Worm (Caenorhabditis elegans) whole organism, L1 larva: Measurements from ENCODE around the gene oac-54.

Experiments used
- C04F5.9 ChIP-seq: sonication (generic microtip); optimal IDR thresholded peaks from 2 replicates; lab custom pipeline; 2016; ENCODE audit warnings: missing genetic modification characterization, missing compliant biosample characterization
- aha-1 ChIP-seq: fragments of 150-350 bp; optimal IDR thresholded peaks from 2 replicates; lab custom pipeline; 2014; ENCODE audit warnings: missing biosample characterization, missing genetic modification characterization
- alr-1 ChIP-seq: fragments of 200-800 bp; sonication (Bioruptor generic); optimal IDR thresholded peaks from 2 replicates; lab custom pipeline; 2018; ENCODE audit warnings: borderline replicate concordance, mild to moderate bottlenecking, missing genetic modification characterization, missing compliant biosample characterization
- blmp-1 ChIP-seq: fragments of 150-350 bp; optimal IDR thresholded peaks from 2 replicates; lab custom pipeline; 2014; ENCODE audit warnings: missing biosample characterization, missing genetic modification characterization
- ceh-82 ChIP-seq, 3 experiments: fragments of 150-350 bp in 1 of 3; sonication (generic microtip) in 2 of 3; optimal IDR thresholded peaks; 2 replicates each; lab custom pipeline; 2014 to 2017; ENCODE audit warnings: missing biosample characterization in 3 of 3, missing genetic modification characterization in 3 of 3
- ceh-88 ChIP-seq: fragments of 200-800 bp; sonication (Bioruptor generic); IDR thresholded peaks from 2 replicates; pipeline ENCODE4 v1.3.6; 2022; ENCODE audit warnings: missing genetic modification characterization, missing compliant biosample characterization
- dpl-1 ChIP-seq, 3 experiments: fragments of 150-350 bp in 2 of 3; sonication (generic microtip) in 1 of 3; optimal IDR thresholded peaks; 2 replicates each; lab custom pipeline; 2014 to 2017; ENCODE audit warnings: missing biosample characterization in 3 of 3, missing genetic modification characterization in 3 of 3, missing genetic modification reagents in 3 of 3
- dsc-1 ChIP-seq: sonication (generic microtip); optimal IDR thresholded peaks from 2 replicates; lab custom pipeline; 2016; ENCODE audit warnings: mild to moderate bottlenecking, missing genetic modification characterization, missing compliant biosample characterization
- efl-1 ChIP-seq, 4 experiments: fragments of 150-350 bp; optimal IDR thresholded peaks in 3 of 4; peaks in 1 of 4; 1 replicate in 1 of 4; 2 replicates in 3 of 4; lab custom pipeline; 2014; ENCODE audit warnings: missing biosample characterization in 2 of 4, missing genetic modification characterization in 2 of 4, missing genetic modification reagents in 2 of 4
- efl-3 ChIP-seq: fragments of 200-800 bp; sonication (Bioruptor generic); optimal IDR thresholded peaks from 2 replicates; lab custom pipeline; 2018; ENCODE audit warnings: mild to moderate bottlenecking, missing genetic modification characterization, missing compliant biosample characterization
- elt-3 ChIP-seq, 6 experiments: fragments of 150-350 bp in 1 of 6; sonication (generic microtip); optimal IDR thresholded peaks; 2 replicates each; lab custom pipeline; 2017 to 2018; ENCODE audit warnings: missing biosample characterization in 6 of 6, missing genetic modification characterization in 6 of 6, inconsistent platforms in 1 of 6
- fkh-10 ChIP-seq: sonication (generic microtip); optimal IDR thresholded peaks from 2 replicates; lab custom pipeline; 2017; ENCODE audit warnings: missing biosample characterization, missing genetic modification reagents, missing genetic modification characterization
- fkh-4 ChIP-seq: sonication (generic microtip); optimal IDR thresholded peaks from 2 replicates; lab custom pipeline; 2016; ENCODE audit warnings: missing compliant biosample characterization, missing genetic modification characterization, borderline replicate concordance
- grh-1 ChIP-seq: fragments of 200-800 bp; sonication (Bioruptor generic); IDR thresholded peaks from 2 replicates; pipeline ENCODE4 v1.3.6; 2022; ENCODE audit warnings: missing genetic modification reagents, missing genetic modification characterization, missing compliant biosample characterization
- isw-1 ChIP-seq: fragments of 200-800 bp; sonication (Bioruptor generic); IDR thresholded peaks from 2 replicates; pipeline ENCODE4 v1.3.6; 2022; ENCODE audit warnings: missing genetic modification characterization, missing compliant biosample characterization
- jun-1 ChIP-seq: fragments of 150-350 bp; optimal IDR thresholded peaks from 2 replicates; lab custom pipeline; 2014; ENCODE audit warnings: missing biosample characterization, missing genetic modification reagents, missing genetic modification characterization
- lin-35 ChIP-seq, 2 experiments: fragments of 150-350 bp; optimal IDR thresholded peaks; 2 replicates each; lab custom pipeline; 2014; ENCODE audit warnings: missing biosample characterization in 2 of 2, missing genetic modification characterization in 2 of 2, missing genetic modification reagents in 2 of 2
- mef-2 ChIP-seq: fragments of 150-350 bp; optimal IDR thresholded peaks from 2 replicates; lab custom pipeline; 2014; ENCODE audit warnings: missing biosample characterization, missing genetic modification characterization
- nhr-47 ChIP-seq: sonication (generic microtip); optimal IDR thresholded peaks from 2 replicates; lab custom pipeline; 2016; ENCODE audit warnings: mild to moderate bottlenecking, missing genetic modification characterization, moderate library complexity, missing compliant biosample characterization
- nhr-71 ChIP-seq: sonication (generic microtip); optimal IDR thresholded peaks from 2 replicates; lab custom pipeline; 2016; ENCODE audit warnings: mild to moderate bottlenecking, missing genetic modification characterization, moderate library complexity, missing compliant biosample characterization
- nhr-85 ChIP-seq: sonication (generic microtip); peaks from one replicate; lab custom pipeline; 2016; ENCODE audit warnings: missing genetic modification characterization, inconsistent platforms, missing compliant biosample characterization
- nhr-90 ChIP-seq: sonication (generic microtip); optimal IDR thresholded peaks from 2 replicates; lab custom pipeline; 2016; ENCODE audit warnings: mild to moderate bottlenecking, missing genetic modification characterization, missing compliant biosample characterization; ENCODE audit not compliant: poor library complexity
- pqm-1 ChIP-seq: sonication (generic microtip); optimal IDR thresholded peaks from 3 replicates; lab custom pipeline; 2017; ENCODE audit warnings: missing biosample characterization, missing genetic modification characterization
- skn-1 ChIP-seq: fragments of 150-350 bp; optimal IDR thresholded peaks from 2 replicates; lab custom pipeline; 2014; ENCODE audit warnings: missing biosample characterization, missing genetic modification characterization
- snpc-4 ChIP-seq: fragments of 150-350 bp; optimal IDR thresholded peaks from 2 replicates; lab custom pipeline; 2014; ENCODE audit warnings: missing biosample characterization, missing genetic modification characterization
- snu-23 ChIP-seq: sonication (generic microtip); optimal IDR thresholded peaks from 2 replicates; lab custom pipeline; 2016; ENCODE audit warnings: missing genetic modification characterization, missing compliant biosample characterization
- unc-86 ChIP-seq: sonication (generic microtip); optimal IDR thresholded peaks from 2 replicates; lab custom pipeline; 2016; ENCODE audit warnings: missing genetic modification characterization, missing compliant biosample characterization
- ztf-11 ChIP-seq, 2 experiments: sonication (generic microtip); optimal IDR thresholded peaks; 2 replicates each; lab custom pipeline; 2016 to 2017; ENCODE audit warnings: missing genetic modification characterization in 2 of 2, missing biosample characterization in 1 of 2, missing compliant biosample characterization in 1 of 2

Gene oac-54

DNA sequence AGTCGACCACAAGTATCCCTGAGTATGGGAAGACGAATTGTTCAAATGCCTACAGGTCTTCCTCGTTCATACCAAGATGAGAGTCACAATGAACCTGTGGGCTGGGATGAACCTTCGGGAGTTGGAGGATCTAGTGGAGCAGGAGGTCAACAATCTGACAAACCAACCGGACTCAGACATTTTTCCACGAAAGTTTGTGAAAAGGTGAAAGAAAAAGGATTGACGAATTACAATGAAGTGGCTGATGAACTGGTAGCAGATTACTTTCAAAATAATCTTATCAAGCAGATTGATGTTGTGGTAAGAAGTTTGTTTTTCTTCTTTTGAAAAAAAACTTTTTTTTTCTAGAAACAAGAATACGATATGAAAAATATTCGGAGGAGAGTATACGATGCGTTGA lies 12.1 kb downstream of the oac-54 start:
- TF ChIP-seq C04F5.9 (tag; lab: Kevin White, UChicago) (no peak), aha-1 (tag; lab: Kevin White, UChicago) (peak; percentile 66)

DNA sequence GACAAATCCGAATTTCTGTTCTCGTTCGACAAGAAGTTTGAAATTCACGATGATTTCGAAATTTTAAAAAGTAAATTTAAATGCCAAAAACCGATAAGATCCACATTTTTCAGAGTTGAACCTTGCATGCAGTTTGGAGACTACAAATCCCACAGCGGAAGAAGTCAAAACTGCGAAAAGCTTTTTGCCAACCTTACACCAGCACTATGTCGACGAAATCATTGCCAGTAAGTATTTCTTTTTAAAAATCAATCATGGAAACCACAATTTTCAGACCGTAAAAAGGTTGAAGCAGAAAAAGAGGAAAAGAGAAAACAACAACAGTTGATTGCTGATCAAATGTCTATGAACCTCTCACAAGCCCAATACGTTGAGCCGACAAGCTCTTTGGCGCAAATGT lies 12.9 kb downstream of the oac-54 start:
- TF ChIP-seq mef-2 (tag; lab: Kevin White, UChicago) (no peak), jun-1 (tag; lab: Kevin White, UChicago) (no peak), C04F5.9 (tag; lab: Kevin White, UChicago) (no peak), snu-23 (GFP tag; lab: Kevin White, UChicago) (no peak), nhr-90 (tag; lab: Kevin White, UChicago) (no peak), ceh-82 (tag; optimal IDR thresholded peaks at IDR 0.05; lab: Kevin White, UChicago) (no peak), fkh-10 (GFP tag; lab: Kevin White, UChicago) (no peak), ceh-88 (GFP tag; lab: Robert Waterston, UW) (no peak)

DNA sequence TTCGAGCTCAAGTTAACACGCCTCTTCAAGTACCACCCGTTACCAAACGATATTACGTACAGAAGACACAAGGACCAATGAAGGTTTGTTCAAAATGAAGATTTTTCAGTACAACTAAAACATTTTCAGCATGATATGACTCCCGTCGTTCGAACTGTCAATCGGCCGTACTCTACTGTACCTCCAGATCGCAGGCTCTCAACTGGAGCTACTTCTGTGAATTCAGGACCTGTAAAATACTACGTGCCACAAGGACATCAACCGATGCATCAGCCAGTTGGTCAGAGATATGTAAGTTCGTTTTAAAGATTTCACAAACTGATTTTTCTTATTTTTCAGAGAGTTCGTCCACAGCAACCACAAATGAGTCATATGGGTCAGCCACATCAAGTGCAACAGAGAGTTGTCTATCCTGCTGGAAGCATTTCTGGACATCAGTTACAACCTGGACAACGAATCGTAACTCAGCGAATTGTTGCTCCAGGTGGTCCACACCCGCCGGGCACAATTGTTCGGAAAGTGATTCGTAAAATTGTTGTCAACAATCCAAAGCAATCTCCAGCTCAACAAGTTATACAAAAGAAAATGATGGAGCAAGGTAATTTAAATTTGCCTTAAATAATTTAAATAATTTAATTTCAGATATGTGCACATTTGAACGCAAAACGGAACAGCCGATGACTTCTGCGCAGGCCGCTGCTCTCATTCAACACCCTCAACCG lies 13.7 kb downstream of the oac-54 start:
- peak; percentile 14 for TF ChIP-seq aha-1 (tag; lab: Kevin White, UChicago)
- no peak for TF ChIP-seq ztf-11 (tag; optimal IDR thresholded peaks at IDR 0.05; lab: Kevin White, UChicago)
- TF ChIP-seq dpl-1 (GFP tag; optimal IDR thresholded peaks at IDR 0.05; lab: Kevin White, UChicago) = peak in 1 of 3 experiments; percentile 17
- TF ChIP-seq efl-1 (optimal IDR thresholded peaks at IDR 0.05; lab: Kevin White, UChicago) = no peak
- peak in 1 of 2 experiments; percentile 51 for TF ChIP-seq efl-1 (GFP tag; optimal IDR thresholded peaks at IDR 0.05 in 1 of 2; lab: Kevin White, UChicago)

DNA sequence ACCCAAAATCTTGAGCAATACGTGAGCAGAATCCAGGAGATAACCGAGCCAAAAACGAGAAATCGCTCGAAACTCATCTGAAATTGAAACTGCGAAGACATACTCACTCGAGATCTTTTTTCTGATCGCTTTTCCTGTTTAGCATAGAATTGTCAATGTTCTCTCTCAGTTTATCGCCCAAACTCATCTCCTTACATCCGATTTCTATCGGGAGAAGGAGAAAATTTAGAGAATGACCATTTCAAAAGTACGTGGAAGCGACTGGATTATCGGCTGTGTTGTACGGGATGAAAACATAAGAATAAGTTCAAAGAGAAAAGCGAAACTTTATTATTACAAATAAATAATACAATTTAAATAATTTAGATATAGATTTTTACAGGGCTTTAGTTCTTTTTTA lies 14.9 kb downstream of the oac-54 start, which contains the start of gene T23G7.2:
Gene T23G7.2 (minus strand): TSS at position 101 of the 400 bp plus-strand sequence.
- TF ChIP-seq dsc-1 (no peak), blmp-1 (peak; percentile 21)

DNA sequence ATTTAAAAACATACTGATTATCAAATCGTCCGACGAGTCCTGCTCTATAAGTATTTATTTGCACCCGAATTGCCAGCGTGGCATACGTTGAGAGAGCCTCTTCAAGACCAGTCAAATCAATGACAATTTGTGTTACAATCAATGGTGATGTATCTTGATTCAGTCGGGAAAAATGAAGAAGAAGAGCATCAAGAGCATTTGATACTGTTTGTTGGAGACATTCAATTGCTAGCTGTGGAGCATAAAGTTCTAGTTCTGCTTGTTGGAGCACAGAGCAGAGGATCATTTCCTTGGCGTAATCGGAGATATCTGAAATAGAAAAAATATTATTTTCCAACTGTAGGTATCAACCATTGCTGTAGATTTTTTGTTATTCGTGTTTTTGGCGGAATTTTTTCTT lies 15.6 kb downstream of the oac-54 start:
- TF ChIP-seq alr-1 (tag; lab: Kevin White, UChicago) = no peak
- TF ChIP-seq fkh-4 (tag; lab: Kevin White, UChicago) = no peak
- TF ChIP-seq nhr-47 (tag; lab: Kevin White, UChicago) = no peak
- TF ChIP-seq unc-86 (tag; lab: Kevin White, UChicago) = no peak
- no peak for TF ChIP-seq isw-1 (GFP tag; lab: Robert Waterston, UW)
- no peak for TF ChIP-seq jun-1 (tag; lab: Kevin White, UChicago)
- no peak for TF ChIP-seq grh-1 (GFP tag; lab: Robert Waterston, UW)
- TF ChIP-seq nhr-71 (tag; lab: Kevin White, UChicago) = no peak
- TF ChIP-seq elt-3 (tag; optimal IDR thresholded peaks at IDR 0.05; lab: Kevin White, UChicago) = no peak
- TF ChIP-seq pqm-1 (tag; lab: Kevin White, UChicago) = no peak
- no peak for TF ChIP-seq nhr-85
- TF ChIP-seq skn-1 (tag; lab: Kevin White, UChicago) = no peak
- no peak for TF ChIP-seq efl-3
- TF ChIP-seq lin-35 (GFP tag; optimal IDR thresholded peaks at IDR 0.05; lab: Kevin White, UChicago) = no peak
- TF ChIP-seq snpc-4 = no peak

DNA sequence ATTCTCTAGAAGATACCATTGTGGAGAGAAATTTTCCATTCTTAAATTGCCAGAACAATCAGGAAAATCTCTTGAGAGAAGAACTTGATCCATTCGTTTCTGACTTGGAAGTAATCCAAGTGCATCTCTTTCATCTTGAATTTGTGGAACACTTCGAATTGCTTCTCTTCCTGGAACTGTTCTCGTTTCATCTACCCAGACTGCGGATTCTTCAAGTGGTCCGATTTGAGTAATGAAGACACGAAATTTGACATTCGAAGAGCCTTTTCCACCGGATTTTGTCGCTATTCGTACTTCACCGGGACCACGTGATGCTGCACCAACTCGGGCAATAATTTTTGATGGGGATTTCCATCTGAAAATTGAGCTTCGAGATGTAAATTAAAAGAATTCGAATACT lies 18.6 kb downstream of the oac-54 start:
- TF ChIP-seq efl-1 (optimal IDR thresholded peaks at IDR 0.05; lab: Kevin White, UChicago) = no peak
- TF ChIP-seq efl-1 (GFP tag; optimal IDR thresholded peaks at IDR 0.05 in 1 of 2; lab: Kevin White, UChicago) = peak in 1 of 2 experiments; percentile 68
- TF ChIP-seq C04F5.9 (tag; lab: Kevin White, UChicago) = no peak
